Worm (Caenorhabditis elegans) whole organism, late embryonic: ENCODE data around the gene F54H5.14.

ENCODE experiments used
- F13H6.1 ChIP-seq: sonication (generic microtip); optimal IDR thresholded peaks from 2 replicates; lab custom pipeline; 2016; ENCODE audit warnings: missing genetic modification characterization, missing compliant biosample characterization
- ama-1 ChIP-seq: fragments of 150-350 bp; optimal IDR thresholded peaks from 2 replicates; lab custom pipeline; 2014
- ceh-18 ChIP-seq: sonication (generic microtip); optimal IDR thresholded peaks from 2 replicates; lab custom pipeline; 2016; ENCODE audit warnings: missing genetic modification characterization, missing compliant biosample characterization
- ceh-48 ChIP-seq: sonication (generic microtip); optimal IDR thresholded peaks from 2 replicates; lab custom pipeline; 2016; ENCODE audit warnings: missing genetic modification characterization, inconsistent platforms, missing compliant biosample characterization
- che-1 ChIP-seq: sonication (generic microtip); optimal IDR thresholded peaks from 2 replicates; lab custom pipeline; 2016; ENCODE audit warnings: mild to moderate bottlenecking, missing genetic modification characterization, missing compliant biosample characterization
- elt-2 ChIP-seq: sonication (generic microtip); optimal IDR thresholded peaks from 2 replicates; lab custom pipeline; 2016; ENCODE audit warnings: missing genetic modification reagents, missing genetic modification characterization, missing compliant biosample characterization
- fkh-10 ChIP-seq: fragments of 150-350 bp; optimal IDR thresholded peaks from 2 replicates; lab custom pipeline; 2014; ENCODE audit warnings: missing biosample characterization, missing genetic modification reagents, missing genetic modification characterization
- hlh-30 ChIP-seq: sonication (generic microtip); optimal IDR thresholded peaks from 2 replicates; lab custom pipeline; 2017; ENCODE audit warnings: antibody characterized with exemption, missing genetic modification characterization, missing compliant biosample characterization; ENCODE audit not compliant: insufficient read depth
- lin-11 ChIP-seq: fragments of 200-800 bp; sonication (Bioruptor generic); optimal IDR thresholded peaks from 2 replicates; lab custom pipeline; 2018; ENCODE audit warnings: mild to moderate bottlenecking, missing genetic modification characterization, missing compliant biosample characterization
- nhr-11 ChIP-seq: fragments of 150-350 bp; optimal IDR thresholded peaks from 2 replicates; lab custom pipeline; 2014; ENCODE audit warnings: missing biosample characterization, missing genetic modification characterization
- pha-4 ChIP-seq: fragments of 150-350 bp; optimal IDR thresholded peaks from 2 replicates; lab custom pipeline; 2018; ENCODE audit warnings: missing biosample characterization, missing genetic modification reagents, missing genetic modification characterization
- pqm-1 ChIP-seq: sonication (generic microtip); optimal IDR thresholded peaks from 2 replicates; lab custom pipeline; 2016; ENCODE audit warnings: missing genetic modification characterization, missing compliant biosample characterization
- ttx-3 ChIP-seq: sonication (generic microtip); optimal IDR thresholded peaks from 2 replicates; lab custom pipeline; 2016; ENCODE audit warnings: missing genetic modification reagents, missing genetic modification characterization, missing compliant biosample characterization

DNA sequence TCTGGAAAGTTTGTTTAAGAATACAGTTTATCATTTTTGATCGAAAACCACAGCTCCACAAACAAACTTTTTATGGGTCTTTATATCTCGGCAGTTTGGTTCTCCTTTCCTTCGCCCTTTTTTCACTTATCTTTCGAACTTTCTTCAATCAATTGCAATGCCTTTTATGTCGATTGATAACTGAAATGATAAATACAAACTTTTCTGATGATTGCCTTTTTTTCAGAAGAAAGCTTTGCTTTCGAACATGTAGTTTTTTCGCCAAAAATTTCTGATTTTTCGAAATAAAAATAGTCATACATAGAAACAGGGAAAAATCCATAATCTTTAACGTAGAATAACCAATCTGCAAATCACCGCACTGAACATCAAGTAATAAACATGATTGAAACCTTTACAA, 36.0 kb upstream of the F54H5.14 start, which contains the start of gene T19D12.2:
- no peak for TF ChIP-seq fkh-10 (GFP tag; lab: Kevin White, UChicago)
- TF ChIP-seq ceh-18 (tag; lab: Kevin White, UChicago), result no peak
- no peak for TF ChIP-seq nhr-11 (tag; lab: Kevin White, UChicago)
- no peak for TF ChIP-seq che-1 (tag; lab: Kevin White, UChicago)
- no peak for TF ChIP-seq hlh-30 (tag; lab: Kevin White, UChicago)
- no peak for TF ChIP-seq pqm-1 (tag; lab: Kevin White, UChicago)
- TF ChIP-seq ceh-48 (tag; lab: Kevin White, UChicago), result no peak
- no peak for TF ChIP-seq lin-11 (tag; lab: Kevin White, UChicago)
- TF ChIP-seq F13H6.1 (tag; lab: Kevin White, UChicago), result no peak
- no peak for TF ChIP-seq ama-1 (lab: Kevin White, UChicago)
- TF ChIP-seq ttx-3 (tag; lab: Kevin White, UChicago), result no peak
- TF ChIP-seq elt-2, result peak; percentile 18
- no peak for TF ChIP-seq pha-4 (tag; lab: Kevin White, UChicago)
